Fruit fly (Drosophila melanogaster): ENCODE measurements around the gene CG43084.

Gene CG43084

dm6 chr3L:15670455-15670854 is 19.8 kb downstream of the CG43084 start (continued):
- TF ChIP-seq Fer2 (tag; optimal IDR thresholded peaks at IDR 0.05) = no peak
- no peak for TF ChIP-seq CG10321 (GFP tag; IDR thresholded peaks at IDR 0.05)
- no peak for TF ChIP-seq bigmax (GFP tag; optimal IDR thresholded peaks at IDR 0.05)
- TF ChIP-seq gro (GFP tag; optimal IDR thresholded peaks at IDR 0.05) = no peak
- TF ChIP-seq CG11695 (GFP tag; IDR thresholded peaks at IDR 0.05) = no peak
- no peak for TF ChIP-seq lmd (GFP tag; IDR thresholded peaks at IDR 0.05)
- no peak for TF ChIP-seq Fer1 (GFP tag; optimal IDR thresholded peaks at IDR 0.05)
- no peak for TF ChIP-seq BtbVII (GFP tag; optimal IDR thresholded peaks at IDR 0.05)
- no peak for TF ChIP-seq CG4854 (GFP tag; optimal IDR thresholded peaks at IDR 0.05)
- TF ChIP-seq CG6654 (GFP tag; optimal IDR thresholded peaks at IDR 0.05) = no peak
- TF ChIP-seq jigr1 (GFP tag; IDR thresholded peaks at IDR 0.05) = no peak
- no peak for TF ChIP-seq Trl (optimal IDR thresholded peaks at IDR 0.05)
- TF ChIP-seq Trl (GFP tag; optimal IDR thresholded peaks at IDR 0.05) = no peak
- TF ChIP-seq stwl (tag; optimal IDR thresholded peaks at IDR 0.05) = no peak
- no peak for TF ChIP-seq Ssrp (tag; optimal IDR thresholded peaks at IDR 0.05)
- no peak for TF ChIP-seq CG17568 (GFP tag; optimal IDR thresholded peaks at IDR 0.05)
- no peak for TF ChIP-seq lab (GFP tag; optimal IDR thresholded peaks at IDR 0.05)
- no peak for TF ChIP-seq slbo (GFP tag; IDR thresholded peaks at IDR 0.05)
- no peak for TF ChIP-seq gce (GFP tag; IDR thresholded peaks at IDR 0.05)
- no peak for TF ChIP-seq sima (GFP tag; optimal IDR thresholded peaks at IDR 0.05)
- no peak for TF ChIP-seq oc (tag; optimal IDR thresholded peaks at IDR 0.05)
- no peak for TF ChIP-seq Ravus (GFP tag; IDR thresholded peaks at IDR 0.05)
- TF ChIP-seq p53 (GFP tag; optimal IDR thresholded peaks at IDR 0.05) = no peak
- TF ChIP-seq slp2 (GFP tag; optimal IDR thresholded peaks at IDR 0.05) = no peak
- peak; percentile 69 for TF ChIP-seq CG4404 (GFP tag; IDR thresholded peaks at IDR 0.05)
- TF ChIP-seq crol (GFP tag; IDR thresholded peaks at IDR 0.05) = no peak
- no peak for TF ChIP-seq CG18011 (GFP tag; optimal IDR thresholded peaks at IDR 0.05)
- no peak for TF ChIP-seq vfl (GFP tag; optimal IDR thresholded peaks at IDR 0.05)
- no peak for TF ChIP-seq ind (GFP tag; optimal IDR thresholded peaks at IDR 0.05)
- TF ChIP-seq CG13775 (GFP tag; optimal IDR thresholded peaks at IDR 0.05) = peak; percentile 35
- peak; percentile 8 for TF ChIP-seq CG8290 (GFP tag; optimal IDR thresholded peaks at IDR 0.05)
- TF ChIP-seq CG8290 (tag; optimal IDR thresholded peaks at IDR 0.05) = no peak
- TF ChIP-seq CG6272 (GFP tag; IDR thresholded peaks at IDR 0.05) = no peak
- no peak for TF ChIP-seq Hand (GFP tag; optimal IDR thresholded peaks at IDR 0.05)
- TF ChIP-seq CG10366 (GFP tag; IDR thresholded peaks at IDR 0.05) = no peak
- TF ChIP-seq Nf-YB (GFP tag; optimal IDR thresholded peaks at IDR 0.05) = peak; percentile 5
- TF ChIP-seq chif (GFP tag; optimal IDR thresholded peaks at IDR 0.05) = no peak
- no peak for TF ChIP-seq eve (GFP tag; optimal IDR thresholded peaks at IDR 0.05)
- TF ChIP-seq Atf3 (GFP tag; optimal IDR thresholded peaks at IDR 0.05) = no peak
- no peak for TF ChIP-seq CG8478 (optimal IDR thresholded peaks at IDR 0.05)
- no peak for TF ChIP-seq fd102C (GFP tag; optimal IDR thresholded peaks at IDR 0.05)
- TF ChIP-seq CG9437 (GFP tag; optimal IDR thresholded peaks at IDR 0.05) = no peak
- no peak for TF ChIP-seq CG17802 (tag; optimal IDR thresholded peaks at IDR 0.05)
- no peak for TF ChIP-seq Mrtf (GFP tag; IDR thresholded peaks at IDR 0.05)
- TF ChIP-seq fru (optimal IDR thresholded peaks at IDR 0.05) = no peak
- no peak for TF ChIP-seq CG4282 (GFP tag; optimal IDR thresholded peaks at IDR 0.05)
- TF ChIP-seq ara (GFP tag; IDR thresholded peaks at IDR 0.05) = 0 out of 2 replicates have a peak, but pooled peaks have one; percentile 24
- TF ChIP-seq bbx (GFP tag; IDR thresholded peaks at IDR 0.05; ENCODE audit: partially characterized antibody) = no peak
- TF ChIP-seq az2 (GFP tag; optimal IDR thresholded peaks at IDR 0.05) = peak; percentile 12
- no peak for TF ChIP-seq Asciz (GFP tag; optimal IDR thresholded peaks at IDR 0.05)
- no peak for TF ChIP-seq CG34422 (GFP tag; IDR thresholded peaks at IDR 0.05)
- TF ChIP-seq Sox102F (GFP tag; optimal IDR thresholded peaks at IDR 0.05) = no peak
- no peak for TF ChIP-seq nom (GFP tag; optimal IDR thresholded peaks at IDR 0.05)
- no peak for TF ChIP-seq CG12744 (GFP tag; optimal IDR thresholded peaks at IDR 0.05)

All from whole organism, embryonic.